Worm (Caenorhabditis elegans): ENCODE data around the gene srh-159.

srh-159 gene

DNA sequence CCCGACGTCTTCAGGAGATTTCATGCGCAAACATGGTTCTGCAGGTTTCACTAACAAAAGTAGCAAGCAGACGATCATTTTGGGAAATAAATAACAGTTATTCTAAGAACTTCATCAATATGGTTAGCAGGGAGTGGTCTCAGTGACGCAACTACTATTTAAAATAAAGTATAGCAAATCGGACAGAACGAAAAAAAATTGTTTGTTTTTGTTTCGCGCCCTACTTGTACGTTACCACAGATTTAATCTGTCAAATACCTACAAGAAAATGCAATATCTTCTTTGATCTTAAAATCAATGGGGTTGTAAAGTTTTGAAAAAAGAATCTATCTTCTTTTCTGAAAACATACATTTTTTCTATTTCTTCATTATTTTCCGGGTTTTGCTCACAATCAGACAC is 16.8 kb downstream of the srh-159 start, which contains the start of gene srz-96:
srz-96 (plus strand) TSS at position 301 of the 400 bp plus-strand sequence.
- TF ChIP-seq dpff-1 (tag; optimal IDR thresholded peaks at IDR 0.05): no peak
- no peak for TF ChIP-seq madf-6 (GFP tag; IDR thresholded peaks at IDR 0.05)
- TF ChIP-seq egrh-3 (GFP tag; IDR thresholded peaks at IDR 0.05): no peak
- no peak for TF ChIP-seq F22D6.2 (tag; optimal IDR thresholded peaks at IDR 0.05)
- TF ChIP-seq lag-1 (GFP tag; IDR thresholded peaks at IDR 0.05): no peak
- no peak for TF ChIP-seq attf-5 (GFP tag; optimal IDR thresholded peaks at IDR 0.05)
- TF ChIP-seq ZK185.1 (tag; optimal IDR thresholded peaks at IDR 0.05; ENCODE audit: poor library complexity, severe bottlenecking): no peak
- TF ChIP-seq fkh-3 (tag; optimal IDR thresholded peaks at IDR 0.05): no peak
- no peak for TF ChIP-seq lir-1 (GFP tag; conservative IDR thresholded peaks at IDR 0.05)
- TF ChIP-seq bed-2 (GFP tag; IDR thresholded peaks at IDR 0.05): no peak

DNA sequence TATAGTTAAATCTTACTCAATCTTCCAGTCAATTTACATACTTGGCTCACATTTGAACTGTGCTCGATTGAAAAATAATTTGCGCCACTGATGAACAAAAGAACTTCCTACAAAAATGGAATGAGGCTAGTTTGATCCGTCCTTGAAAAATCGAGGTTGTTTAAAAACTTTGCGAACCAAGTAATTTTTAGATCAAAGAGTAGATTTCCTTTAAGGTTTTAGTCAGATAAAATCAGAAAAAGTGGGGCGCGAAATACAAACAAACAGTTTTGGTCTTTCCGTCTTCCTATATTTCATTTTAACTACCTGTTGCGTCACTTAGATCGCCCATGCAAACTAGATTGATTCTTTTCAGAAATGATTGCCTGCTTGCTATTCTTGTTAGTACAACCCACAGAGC is 19.7 kb downstream of the srh-159 start, which contains the start of gene Y68A4A.10:
Y68A4A.10 (plus strand) TSS at position 301 of the 400 bp plus-strand sequence.
- TF ChIP-seq madf-10 (tag; optimal IDR thresholded peaks at IDR 0.05) (no peak), athp-1 (tag; optimal IDR thresholded peaks at IDR 0.05) (no peak), chd-7 (tag; optimal IDR thresholded peaks at IDR 0.05) (no peak), mel-28 (tag; optimal IDR thresholded peaks at IDR 0.05; ENCODE audit: borderline replicate concordance) (no peak), F57C9.4 (tag; optimal IDR thresholded peaks at IDR 0.05) (no peak), cebp-1 (GFP tag; IDR thresholded peaks at IDR 0.05) (no peak), cebp-1 (tag; optimal IDR thresholded peaks at IDR 0.05) (no peak), Y53G8AR.9 (GFP tag; conservative IDR thresholded peaks at IDR 0.05) (no peak), Y56A3A.18 (GFP tag; IDR thresholded peaks at IDR 0.05) (no peak), B0336.3 (GFP tag; IDR thresholded peaks at IDR 0.05) (no peak), D2030.7 (GFP tag; IDR thresholded peaks at IDR 0.05) (no peak)

DNA sequence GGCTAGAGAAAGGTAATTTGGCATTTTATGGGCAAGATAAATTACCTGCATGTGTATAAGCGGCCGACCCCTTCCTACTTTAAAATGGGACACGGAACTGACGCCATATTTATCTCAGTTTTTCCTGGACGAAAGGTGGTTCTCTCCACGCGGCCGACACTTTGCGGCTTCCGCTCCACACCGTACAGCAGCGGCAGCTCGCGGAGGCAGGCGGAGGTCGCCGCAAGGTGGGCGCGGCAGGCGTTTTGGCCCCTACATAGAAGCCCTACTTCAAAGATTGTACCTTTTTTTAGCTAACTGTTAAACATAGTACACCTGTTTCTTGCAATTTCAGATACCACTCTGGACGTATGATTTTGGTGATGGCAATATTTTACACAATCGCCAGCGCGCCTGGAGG is 24.3 kb downstream of the srh-159 start:
- TF ChIP-seq madf-6 (GFP tag; IDR thresholded peaks at IDR 0.05) (no peak), xnd-1 (tag; optimal IDR thresholded peaks at IDR 0.05) (no peak), Y95B8A.8 (GFP tag; IDR thresholded peaks at IDR 0.05) (no peak), akir-1 (GFP tag; optimal IDR thresholded peaks at IDR 0.05) (no peak), snpc-4 (GFP tag; optimal IDR thresholded peaks at IDR 0.05) (no peak), snpc-4 (tag; optimal IDR thresholded peaks at IDR 0.05) (peak in 1 of 4 experiments; percentile 31), ztf-25 (GFP tag; IDR thresholded peaks at IDR 0.05) (no peak), egl-44 (GFP tag; IDR thresholded peaks at IDR 0.05) (no peak), cebp-2 (GFP tag; IDR thresholded peaks at IDR 0.05) (no peak), attf-3 (GFP tag; conservative IDR thresholded peaks at IDR 0.05) (0 out of 2 replicates have a peak, but pooled peaks have one; percentile 11), nhr-80 (tag; optimal IDR thresholded peaks at IDR 0.05) (no peak), hlh-26 (GFP tag; conservative IDR thresholded peaks at IDR 0.05) (no peak), sea-2 (GFP tag; IDR thresholded peaks at IDR 0.05) (no peak), snpc-1.1 (tag; optimal IDR thresholded peaks at IDR 0.05; ENCODE audit: insufficient read depth) (no peak), dpff-1 (tag; optimal IDR thresholded peaks at IDR 0.05) (no peak), mcd-1 (GFP tag; IDR thresholded peaks at IDR 0.05) (no peak), zfh-2 (GFP tag; conservative IDR thresholded peaks at IDR 0.05) (peak; percentile 92), madf-3 (GFP tag; IDR thresholded peaks at IDR 0.05) (0 out of 2 replicates have a peak, but pooled peaks have one; percentile 48)

All from whole organism, young adult.